Fruit fly (Drosophila melanogaster) whole organism, prepupa: Measurements from ENCODE around the gene Txl.
A peak's percentile ranks its signal among the peaks of the same experiment; 100 is the strongest.

Experiments used
- Blimp-1 ChIP-seq: fragments of 200-800 bp; sonication (Bioruptor generic); optimal IDR thresholded peaks from 3 replicates; lab custom pipeline; 2017; ENCODE audit warnings: missing biosample characterization, missing genetic modification characterization, mild to moderate bottlenecking, moderate library complexity, missing genetic modification reagents
- CG10631 ChIP-seq: fragments of 200-800 bp; sonication (Bioruptor generic); optimal IDR thresholded peaks from 2 replicates; lab custom pipeline; 2016; ENCODE audit warnings: missing biosample characterization, missing genetic modification characterization
- CG11294 ChIP-seq: fragments of 200-800 bp; sonication (Bioruptor generic); IDR thresholded peaks from 2 replicates; pipeline ENCODE4 v1.3.6; 2022; ENCODE audit warnings: missing biosample characterization, missing genetic modification characterization
- CG11762 ChIP-seq: fragments of 200-800 bp; sonication (Bioruptor generic); optimal IDR thresholded peaks from 3 replicates; lab custom pipeline; 2016; ENCODE audit warnings: missing biosample characterization, missing genetic modification characterization; ENCODE audit not compliant: insufficient read depth
- CG15336 ChIP-seq: fragments of 200-800 bp; sonication (Bioruptor generic); IDR thresholded peaks from 2 replicates; pipeline ENCODE4 v1.3.6; 2022; ENCODE audit warnings: missing biosample characterization, missing genetic modification characterization
- CG16779 ChIP-seq: fragments of 200-800 bp; sonication (Bioruptor generic); optimal IDR thresholded peaks from 3 replicates; lab custom pipeline; 2017; ENCODE audit warnings: missing biosample characterization, mild to moderate bottlenecking, missing genetic modification characterization
- CG3032 ChIP-seq: fragments of 200-800 bp; optimal IDR thresholded peaks from 2 replicates; lab custom pipeline; 2019; ENCODE audit warnings: missing biosample characterization, mild to moderate bottlenecking, missing genetic modification characterization, moderate library complexity
- CG31627 ChIP-seq: fragments of 200-800 bp; sonication (Bioruptor generic); optimal IDR thresholded peaks from 3 replicates; lab custom pipeline; 2016; ENCODE audit warnings: missing biosample characterization, missing genetic modification characterization
- CG32006 ChIP-seq: fragments of 200-800 bp; sonication (Bioruptor generic); optimal IDR thresholded peaks from 3 replicates; lab custom pipeline; 2017; ENCODE audit warnings: missing biosample characterization, mild to moderate bottlenecking, missing genetic modification characterization
- CG34406 ChIP-seq: fragments of 200-800 bp; sonication (Bioruptor generic); optimal IDR thresholded peaks from 3 replicates; lab custom pipeline; 2016; ENCODE audit warnings: missing biosample characterization, missing genetic modification characterization
- CG3919 ChIP-seq: fragments of 200-800 bp; sonication (Bioruptor generic); optimal IDR thresholded peaks from 3 replicates; lab custom pipeline; 2016; ENCODE audit warnings: missing biosample characterization, missing genetic modification characterization
- CG6163 ChIP-seq: fragments of 200-800 bp; sonication (Bioruptor generic); IDR thresholded peaks from 3 replicates; pipeline ENCODE4 v1.3.6; 2022; ENCODE audit warnings: missing biosample characterization, missing genetic modification characterization
- CG6276 ChIP-seq: fragments of 200-800 bp; sonication (Bioruptor generic); optimal IDR thresholded peaks from 2 replicates; lab custom pipeline; 2017; ENCODE audit warnings: missing biosample characterization, mild to moderate bottlenecking, missing genetic modification characterization
- CG6854 ChIP-seq: fragments of 200-800 bp; sonication (Bioruptor generic); optimal IDR thresholded peaks from 2 replicates; lab custom pipeline; 2017; ENCODE audit warnings: missing biosample characterization, mild to moderate bottlenecking, missing genetic modification characterization
- CG7368 ChIP-seq: fragments of 200-800 bp; sonication (Bioruptor generic); optimal IDR thresholded peaks from 3 replicates; lab custom pipeline; 2016; ENCODE audit warnings: missing biosample characterization, missing genetic modification characterization
- CG8319 ChIP-seq: fragments of 200-800 bp; sonication (Bioruptor generic); optimal IDR thresholded peaks from 3 replicates; lab custom pipeline; 2016; ENCODE audit warnings: missing biosample characterization, missing genetic modification characterization
- CG8632 ChIP-seq: fragments of 200-800 bp; sonication (Bioruptor generic); optimal IDR thresholded peaks from 3 replicates; lab custom pipeline; 2016; ENCODE audit warnings: missing biosample characterization, missing genetic modification characterization
- CG9139 ChIP-seq: fragments of 200-800 bp; sonication (Bioruptor generic); optimal IDR thresholded peaks from 3 replicates; lab custom pipeline; 2017; ENCODE audit warnings: missing biosample characterization, mild to moderate bottlenecking, missing genetic modification characterization
- Eip75B ChIP-seq: fragments of 200-800 bp; sonication (Bioruptor generic); optimal IDR thresholded peaks from 3 replicates; lab custom pipeline; 2016; ENCODE audit warnings: missing biosample characterization, missing genetic modification characterization
- Eip78C ChIP-seq: fragments of 200-800 bp; sonication (Bioruptor generic); peaks from one replicate; lab custom pipeline; 2016; ENCODE audit warnings: missing biosample characterization, missing genetic modification characterization
- Eip93F ChIP-seq: fragments of 200-800 bp; sonication (Bioruptor generic); optimal IDR thresholded peaks from 2 replicates; lab custom pipeline; 2016; ENCODE audit warnings: missing biosample characterization, mild to moderate bottlenecking, missing genetic modification characterization
- Ets21C ChIP-seq: fragments of 200-800 bp; sonication (Bioruptor generic); optimal IDR thresholded peaks from 3 replicates; lab custom pipeline; 2016; ENCODE audit warnings: missing biosample characterization, missing genetic modification characterization
- Hr38 ChIP-seq: sonication (Bioruptor generic); optimal IDR thresholded peaks from 2 replicates; lab custom pipeline; 2016; ENCODE audit warnings: missing biosample characterization, missing genetic modification characterization
- Hr39 ChIP-seq: fragments of 200-800 bp; sonication (Bioruptor generic); optimal IDR thresholded peaks from 2 replicates; lab custom pipeline; 2016; ENCODE audit warnings: missing biosample characterization, missing genetic modification characterization
- Lpt ChIP-seq: fragments of 200-800 bp; sonication (Bioruptor generic); optimal IDR thresholded peaks from 3 replicates; lab custom pipeline; 2016; ENCODE audit warnings: missing biosample characterization, missing genetic modification characterization
- Met ChIP-seq: fragments of 200-800 bp; sonication (Bioruptor generic); optimal IDR thresholded peaks from 3 replicates; lab custom pipeline; 2016; ENCODE audit warnings: missing biosample characterization, missing genetic modification characterization
- OdsH ChIP-seq: fragments of 200-800 bp; sonication (Bioruptor generic); optimal IDR thresholded peaks from 3 replicates; lab custom pipeline; 2016; ENCODE audit warnings: missing biosample characterization, missing genetic modification characterization
- Smox ChIP-seq: fragments of 200-800 bp; sonication (Bioruptor generic); optimal IDR thresholded peaks from 3 replicates; lab custom pipeline; 2016; ENCODE audit warnings: missing biosample characterization, missing genetic modification characterization
- Sox102F ChIP-seq: fragments of 200-800 bp; sonication (Bioruptor generic); optimal IDR thresholded peaks from 2 replicates; lab custom pipeline; 2016; ENCODE audit warnings: missing biosample characterization, mild to moderate bottlenecking, missing genetic modification characterization
- Sox15 ChIP-seq: fragments of 200-800 bp; sonication (Bioruptor generic); optimal IDR thresholded peaks from 3 replicates; lab custom pipeline; 2016; ENCODE audit warnings: missing biosample characterization, missing genetic modification characterization
- achi ChIP-seq: fragments of 200-800 bp; sonication (Bioruptor generic); optimal IDR thresholded peaks from 3 replicates; lab custom pipeline; 2016; ENCODE audit warnings: missing biosample characterization, missing genetic modification characterization
- acj6 ChIP-seq: fragments of 200-800 bp; sonication (Bioruptor generic); optimal IDR thresholded peaks from 3 replicates; lab custom pipeline; 2016; ENCODE audit warnings: missing biosample characterization, missing genetic modification characterization
- cyc ChIP-seq: fragments of 200-800 bp; sonication (Bioruptor generic); optimal IDR thresholded peaks from 3 replicates; lab custom pipeline; 2016; ENCODE audit warnings: missing biosample characterization, missing genetic modification characterization
- dac ChIP-seq: fragments of 200-800 bp; sonication (Bioruptor generic); optimal IDR thresholded peaks from 2 replicates; lab custom pipeline; 2017; ENCODE audit warnings: missing biosample characterization, mild to moderate bottlenecking, missing genetic modification characterization
- eg ChIP-seq: fragments of 200-800 bp; sonication (Bioruptor generic); IDR thresholded peaks from 3 replicates; pipeline ENCODE4 v1.3.6; 2022; ENCODE audit warnings: missing biosample characterization, missing genetic modification characterization
- esn ChIP-seq: fragments of 200-800 bp; sonication (Bioruptor generic); optimal IDR thresholded peaks from 2 replicates; lab custom pipeline; 2016; ENCODE audit warnings: missing biosample characterization, mild to moderate bottlenecking, missing genetic modification characterization, moderate library complexity
- fd59A ChIP-seq: fragments of 200-800 bp; sonication (Bioruptor generic); optimal IDR thresholded peaks from 2 replicates; lab custom pipeline; 2017; ENCODE audit warnings: missing biosample characterization, mild to moderate bottlenecking, missing genetic modification characterization, missing genetic modification reagents
- fd85E ChIP-seq: fragments of 200-800 bp; sonication (Bioruptor generic); optimal IDR thresholded peaks from 3 replicates; lab custom pipeline; 2016; ENCODE audit warnings: missing biosample characterization, missing genetic modification characterization
- fkh ChIP-seq: fragments of 200-800 bp; sonication (Bioruptor generic); optimal IDR thresholded peaks from 3 replicates; lab custom pipeline; 2017; ENCODE audit warnings: missing biosample characterization, mild to moderate bottlenecking, missing genetic modification characterization, moderate library complexity
- lz ChIP-seq: fragments of 200-800 bp; sonication (Bioruptor generic); optimal IDR thresholded peaks from 3 replicates; lab custom pipeline; 2016; ENCODE audit warnings: missing biosample characterization, missing genetic modification characterization
- net ChIP-seq: fragments of 200-800 bp; sonication (Bioruptor generic); optimal IDR thresholded peaks from 3 replicates; lab custom pipeline; 2016; ENCODE audit warnings: missing biosample characterization, missing genetic modification characterization
- pdm3 ChIP-seq: fragments of 200-800 bp; sonication (Bioruptor generic); optimal IDR thresholded peaks from 3 replicates; lab custom pipeline; 2016; ENCODE audit warnings: missing biosample characterization, missing genetic modification characterization
- salr ChIP-seq, 2 experiments: fragments of 200-800 bp; sonication (Bioruptor generic); optimal IDR thresholded peaks; 3 replicates each; lab custom pipeline; 2016 to 2018; ENCODE audit warnings: missing biosample characterization in 2 of 2, missing genetic modification characterization in 2 of 2, mild to moderate bottlenecking in 1 of 2
- spab ChIP-seq: fragments of 200-800 bp; sonication (Bioruptor generic); optimal IDR thresholded peaks from 2 replicates; lab custom pipeline; 2017; ENCODE audit warnings: missing biosample characterization, mild to moderate bottlenecking, missing genetic modification characterization, missing genetic modification reagents
- ss ChIP-seq, 2 experiments: fragments of 200-800 bp; sonication (Bioruptor generic); optimal IDR thresholded peaks; 2 replicates in 1 of 2; 3 replicates in 1 of 2; lab custom pipeline; 2017 to 2018; ENCODE audit warnings: mild to moderate bottlenecking in 2 of 2, missing biosample characterization in 2 of 2, missing genetic modification characterization in 2 of 2, moderate library complexity in 1 of 2
- topi ChIP-seq: fragments of 200-800 bp; sonication (Bioruptor generic); optimal IDR thresholded peaks from 3 replicates; lab custom pipeline; 2016; ENCODE audit warnings: missing biosample characterization, missing genetic modification characterization
- vri ChIP-seq: fragments of 200-800 bp; sonication (Bioruptor generic); optimal IDR thresholded peaks from 3 replicates; lab custom pipeline; 2016; ENCODE audit warnings: missing biosample characterization, mild to moderate bottlenecking, missing genetic modification characterization

Gene Txl

DNA sequence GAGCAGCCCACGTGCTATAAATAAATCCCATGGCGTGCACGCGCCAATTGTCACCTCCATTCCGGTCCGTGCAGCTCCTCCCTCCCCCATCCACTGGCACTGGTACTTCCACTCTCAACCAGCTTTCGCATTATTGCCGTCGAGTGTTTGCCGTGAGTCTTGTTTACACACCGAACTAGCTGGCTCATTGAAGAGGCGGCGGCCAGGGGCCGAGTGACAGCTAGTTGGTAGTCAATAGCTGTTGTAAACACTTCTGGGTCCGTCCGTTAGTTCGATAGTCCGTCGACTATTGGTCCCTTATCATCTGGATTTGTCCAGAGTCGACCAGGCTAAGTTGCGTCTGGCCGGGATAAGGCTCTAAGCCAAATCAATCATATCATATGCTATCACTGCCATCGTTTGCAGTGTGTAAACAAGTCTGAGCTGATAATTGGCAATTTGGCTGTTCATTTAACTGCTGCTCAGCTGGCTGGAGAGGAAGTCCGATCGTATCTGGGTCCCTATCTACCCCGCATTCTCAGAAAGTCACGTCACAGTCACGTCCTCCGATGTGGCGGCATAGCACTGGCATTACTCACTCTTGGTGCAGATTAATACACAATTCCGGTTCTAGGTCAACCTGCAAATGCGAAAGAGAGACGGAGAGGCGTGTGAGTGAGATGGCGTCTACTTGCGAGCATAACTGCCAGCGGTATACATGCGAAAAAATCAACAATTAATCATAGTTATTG, 41.9 kb downstream of the Txl start (continued):
- no peak for TF ChIP-seq Blimp-1
- TF ChIP-seq Eip93F = no peak
- TF ChIP-seq esn = no peak
- TF ChIP-seq CG6163 (GFP tag; lab: Robert Waterston, UW) = 0 out of 3 replicates have a peak, but pooled peaks have one; percentile 46
- TF ChIP-seq CG3032 (tag; lab: Kevin White, UChicago) = no peak
- no peak for TF ChIP-seq Met
- peak; percentile 2 for TF ChIP-seq CG32006 (GFP tag; lab: Kevin White, UChicago)
- no peak for TF ChIP-seq Sox102F (GFP tag; lab: Kevin White, UChicago)
- no peak for TF ChIP-seq Smox (GFP tag; lab: Kevin White, UChicago)
- TF ChIP-seq topi (GFP tag; lab: Kevin White, UChicago) = no peak
- no peak for TF ChIP-seq CG11294 (GFP tag; lab: Robert Waterston, UW)
- no peak for TF ChIP-seq dac
- no peak for TF ChIP-seq CG8319 (GFP tag; lab: Kevin White, UChicago)
- TF ChIP-seq Lpt (GFP tag; lab: Kevin White, UChicago) = no peak
- peak; percentile 63; the same call in 2 of the 3 replicates for TF ChIP-seq eg
- no peak for TF ChIP-seq Hr39
- no peak for TF ChIP-seq salr (GFP tag; optimal IDR thresholded peaks at IDR 0.05; lab: Kevin White, UChicago)
- TF ChIP-seq Eip75B (GFP tag; lab: Kevin White, UChicago) = no peak

- TF ChIP-seq CG34406 (peak; percentile 73), fkh (no peak), lz (peak; percentile 74), acj6 (peak; percentile 87), Hr39 (peak; percentile 67), eg (peak; percentile 79), Met (no peak), OdsH (GFP tag; lab: Kevin White, UChicago) (peak; percentile 86), spab (GFP tag; lab: Kevin White, UChicago) (peak; percentile 80), ss (GFP tag; optimal IDR thresholded peaks at IDR 0.05; lab: Kevin White, UChicago) (peak; percentile 71 to 84), CG8319 (GFP tag; lab: Kevin White, UChicago) (peak; percentile 73), salr (GFP tag; optimal IDR thresholded peaks at IDR 0.05; lab: Kevin White, UChicago) (peak; percentile 57 to 81), CG6854 (no peak), CG7368 (GFP tag; lab: Kevin White, UChicago) (peak; percentile 67), fd85E (GFP tag; lab: Kevin White, UChicago) (peak; percentile 58), Sox15 (GFP tag; lab: Kevin White, UChicago) (peak; percentile 83), CG11762 (GFP tag; lab: Kevin White, UChicago) (peak; percentile 80), topi (GFP tag; lab: Kevin White, UChicago) (peak; percentile 74), CG9139 (GFP tag; lab: Kevin White, UChicago) (peak; percentile 63), cyc (peak; percentile 67), Sox102F (GFP tag; lab: Kevin White, UChicago) (peak; percentile 49), CG32006 (GFP tag; lab: Kevin White, UChicago) (peak; percentile 94), vri (GFP tag; lab: Kevin White, UChicago) (no peak), Hr38 (GFP tag; lab: Kevin White, UChicago) (no peak), fd59A (GFP tag; lab: Kevin White, UChicago) (peak; percentile 82), pdm3 (GFP tag; lab: Kevin White, UChicago) (peak; percentile 83), CG16779 (peak; percentile 56), Eip75B (GFP tag; lab: Kevin White, UChicago) (peak; percentile 89), CG8632 (GFP tag; lab: Kevin White, UChicago) (peak; percentile 66), Eip93F (no peak), CG6276 (GFP tag; lab: Kevin White, UChicago) (peak; percentile 71), Ets21C (GFP tag; lab: Kevin White, UChicago) (peak; percentile 46), CG31627 (GFP tag; lab: Kevin White, UChicago) (peak; percentile 61), net (GFP tag; lab: Kevin White, UChicago) (peak; percentile 71), CG3919 (GFP tag; lab: Kevin White, UChicago) (peak; percentile 83), CG11294 (GFP tag; lab: Robert Waterston, UW) (peak; percentile 64; the same call in 1 of the 2 replicates), CG15336 (GFP tag; lab: Robert Waterston, UW) (peak; percentile 82), achi (peak; percentile 79), Blimp-1 (peak; percentile 35), Lpt (GFP tag; lab: Kevin White, UChicago) (peak; percentile 65), CG10631 (GFP tag; lab: Kevin White, UChicago) (peak; percentile 83), Eip78C (GFP tag; lab: Kevin White, UChicago) (peak; percentile 97), Smox (GFP tag; lab: Kevin White, UChicago) (no peak), CG3032 (tag; lab: Kevin White, UChicago) (peak; percentile 84)
Observed at dm6 chr3L:5808101-5808433, 42.4 kb downstream of the Txl start.
